Fruit fly (Drosophila melanogaster) whole organism, prepupa: ENCODE results near the gene CG8188.
A peak's percentile ranks its signal among the peaks of the same experiment; 100 is the strongest.

Source experiments
- Blimp-1 ChIP-seq: fragments of 200-800 bp; sonication (Bioruptor generic); optimal IDR thresholded peaks from 3 replicates; lab custom pipeline; 2017; ENCODE audit warnings: missing biosample characterization, missing genetic modification characterization, mild to moderate bottlenecking, moderate library complexity, missing genetic modification reagents
- CG10631 ChIP-seq: fragments of 200-800 bp; sonication (Bioruptor generic); optimal IDR thresholded peaks from 2 replicates; lab custom pipeline; 2016; ENCODE audit warnings: missing biosample characterization, missing genetic modification characterization
- CG11762 ChIP-seq: fragments of 200-800 bp; sonication (Bioruptor generic); optimal IDR thresholded peaks from 3 replicates; lab custom pipeline; 2016; ENCODE audit warnings: missing biosample characterization, missing genetic modification characterization; ENCODE audit not compliant: insufficient read depth
- CG11902 ChIP-seq: fragments of 200-800 bp; sonication (Bioruptor generic); optimal IDR thresholded peaks from 3 replicates; lab custom pipeline; 2016; ENCODE audit warnings: missing biosample characterization, missing genetic modification characterization
- CG15336 ChIP-seq: fragments of 200-800 bp; sonication (Bioruptor generic); IDR thresholded peaks from 2 replicates; pipeline ENCODE4 v1.3.6; 2022; ENCODE audit warnings: missing biosample characterization, missing genetic modification characterization
- CG1621 ChIP-seq: fragments of 200-800 bp; sonication (Bioruptor generic); optimal IDR thresholded peaks from 3 replicates; lab custom pipeline; 2018; ENCODE audit warnings: missing biosample characterization, mild to moderate bottlenecking, missing genetic modification characterization
- CG16779 ChIP-seq: fragments of 200-800 bp; sonication (Bioruptor generic); optimal IDR thresholded peaks from 3 replicates; lab custom pipeline; 2017; ENCODE audit warnings: missing biosample characterization, mild to moderate bottlenecking, missing genetic modification characterization
- CG3032 ChIP-seq: fragments of 200-800 bp; optimal IDR thresholded peaks from 2 replicates; lab custom pipeline; 2019; ENCODE audit warnings: missing biosample characterization, mild to moderate bottlenecking, missing genetic modification characterization, moderate library complexity
- CG31627 ChIP-seq: fragments of 200-800 bp; sonication (Bioruptor generic); optimal IDR thresholded peaks from 3 replicates; lab custom pipeline; 2016; ENCODE audit warnings: missing biosample characterization, missing genetic modification characterization
- CG32006 ChIP-seq: fragments of 200-800 bp; sonication (Bioruptor generic); optimal IDR thresholded peaks from 3 replicates; lab custom pipeline; 2017; ENCODE audit warnings: missing biosample characterization, mild to moderate bottlenecking, missing genetic modification characterization
- CG34406 ChIP-seq: fragments of 200-800 bp; sonication (Bioruptor generic); optimal IDR thresholded peaks from 3 replicates; lab custom pipeline; 2016; ENCODE audit warnings: missing biosample characterization, missing genetic modification characterization
- CG3919 ChIP-seq: fragments of 200-800 bp; sonication (Bioruptor generic); optimal IDR thresholded peaks from 3 replicates; lab custom pipeline; 2016; ENCODE audit warnings: missing biosample characterization, missing genetic modification characterization
- CG4318 ChIP-seq: fragments of 200-800 bp; sonication (Bioruptor generic); optimal IDR thresholded peaks from 3 replicates; lab custom pipeline; 2017; ENCODE audit warnings: missing biosample characterization, mild to moderate bottlenecking, missing genetic modification characterization
- CG6792 ChIP-seq: fragments of 200-800 bp; sonication (Bioruptor generic); optimal IDR thresholded peaks from 3 replicates; lab custom pipeline; 2016; ENCODE audit warnings: missing biosample characterization, missing genetic modification characterization
- CG6854 ChIP-seq: fragments of 200-800 bp; sonication (Bioruptor generic); optimal IDR thresholded peaks from 2 replicates; lab custom pipeline; 2017; ENCODE audit warnings: missing biosample characterization, mild to moderate bottlenecking, missing genetic modification characterization
- CG7368 ChIP-seq: fragments of 200-800 bp; sonication (Bioruptor generic); optimal IDR thresholded peaks from 3 replicates; lab custom pipeline; 2016; ENCODE audit warnings: missing biosample characterization, missing genetic modification characterization
- CG8119 ChIP-seq: fragments of 200-800 bp; sonication (Bioruptor generic); IDR thresholded peaks from 3 replicates; pipeline ENCODE4 v1.3.6; 2022; ENCODE audit warnings: missing biosample characterization, missing genetic modification characterization
- CG8632 ChIP-seq: fragments of 200-800 bp; sonication (Bioruptor generic); optimal IDR thresholded peaks from 3 replicates; lab custom pipeline; 2016; ENCODE audit warnings: missing biosample characterization, missing genetic modification characterization
- Eip75B ChIP-seq: fragments of 200-800 bp; sonication (Bioruptor generic); optimal IDR thresholded peaks from 3 replicates; lab custom pipeline; 2016; ENCODE audit warnings: missing biosample characterization, missing genetic modification characterization
- Eip78C ChIP-seq: fragments of 200-800 bp; sonication (Bioruptor generic); peaks from one replicate; lab custom pipeline; 2016; ENCODE audit warnings: missing biosample characterization, missing genetic modification characterization
- Eip93F ChIP-seq: fragments of 200-800 bp; sonication (Bioruptor generic); optimal IDR thresholded peaks from 2 replicates; lab custom pipeline; 2016; ENCODE audit warnings: missing biosample characterization, mild to moderate bottlenecking, missing genetic modification characterization
- Ets21C ChIP-seq: fragments of 200-800 bp; sonication (Bioruptor generic); optimal IDR thresholded peaks from 3 replicates; lab custom pipeline; 2016; ENCODE audit warnings: missing biosample characterization, missing genetic modification characterization
- Gug ChIP-seq: fragments of 200-800 bp; sonication (Bioruptor generic); IDR thresholded peaks from 2 replicates; pipeline ENCODE4 v1.3.6; 2022; ENCODE audit warnings: missing biosample characterization, missing genetic modification characterization
- Hr39 ChIP-seq: fragments of 200-800 bp; sonication (Bioruptor generic); optimal IDR thresholded peaks from 2 replicates; lab custom pipeline; 2016; ENCODE audit warnings: missing biosample characterization, missing genetic modification characterization
- Hr4 ChIP-seq: fragments of 200-800 bp; sonication (Bioruptor generic); optimal IDR thresholded peaks from 3 replicates; lab custom pipeline; 2016; ENCODE audit warnings: missing biosample characterization, missing genetic modification characterization
- Lpt ChIP-seq: fragments of 200-800 bp; sonication (Bioruptor generic); optimal IDR thresholded peaks from 3 replicates; lab custom pipeline; 2016; ENCODE audit warnings: missing biosample characterization, missing genetic modification characterization
- Met ChIP-seq: fragments of 200-800 bp; sonication (Bioruptor generic); optimal IDR thresholded peaks from 3 replicates; lab custom pipeline; 2016; ENCODE audit warnings: missing biosample characterization, missing genetic modification characterization
- OdsH ChIP-seq: fragments of 200-800 bp; sonication (Bioruptor generic); optimal IDR thresholded peaks from 3 replicates; lab custom pipeline; 2016; ENCODE audit warnings: missing biosample characterization, missing genetic modification characterization
- Sox102F ChIP-seq: fragments of 200-800 bp; sonication (Bioruptor generic); optimal IDR thresholded peaks from 2 replicates; lab custom pipeline; 2016; ENCODE audit warnings: missing biosample characterization, mild to moderate bottlenecking, missing genetic modification characterization
- Sox14 ChIP-seq: fragments of 200-800 bp; sonication (Bioruptor generic); optimal IDR thresholded peaks from 3 replicates; lab custom pipeline; 2016; ENCODE audit warnings: missing biosample characterization, missing genetic modification characterization
- Sox15 ChIP-seq: fragments of 200-800 bp; sonication (Bioruptor generic); optimal IDR thresholded peaks from 3 replicates; lab custom pipeline; 2016; ENCODE audit warnings: missing biosample characterization, missing genetic modification characterization
- achi ChIP-seq: fragments of 200-800 bp; sonication (Bioruptor generic); optimal IDR thresholded peaks from 3 replicates; lab custom pipeline; 2016; ENCODE audit warnings: missing biosample characterization, missing genetic modification characterization
- acj6 ChIP-seq: fragments of 200-800 bp; sonication (Bioruptor generic); optimal IDR thresholded peaks from 3 replicates; lab custom pipeline; 2016; ENCODE audit warnings: missing biosample characterization, missing genetic modification characterization
- cyc ChIP-seq: fragments of 200-800 bp; sonication (Bioruptor generic); optimal IDR thresholded peaks from 3 replicates; lab custom pipeline; 2016; ENCODE audit warnings: missing biosample characterization, missing genetic modification characterization
- dsx ChIP-seq: fragments of 200-800 bp; optimal IDR thresholded peaks from 3 replicates; lab custom pipeline; 2019; ENCODE audit warnings: missing biosample characterization, mild to moderate bottlenecking, missing genetic modification characterization, moderate library complexity; ENCODE audit not compliant: poor library complexity, severe bottlenecking
- eg ChIP-seq: fragments of 200-800 bp; sonication (Bioruptor generic); IDR thresholded peaks from 3 replicates; pipeline ENCODE4 v1.3.6; 2022; ENCODE audit warnings: missing biosample characterization, missing genetic modification characterization
- esn ChIP-seq: fragments of 200-800 bp; sonication (Bioruptor generic); optimal IDR thresholded peaks from 2 replicates; lab custom pipeline; 2016; ENCODE audit warnings: missing biosample characterization, mild to moderate bottlenecking, missing genetic modification characterization, moderate library complexity
- fd59A ChIP-seq: fragments of 200-800 bp; sonication (Bioruptor generic); optimal IDR thresholded peaks from 2 replicates; lab custom pipeline; 2017; ENCODE audit warnings: missing biosample characterization, mild to moderate bottlenecking, missing genetic modification characterization, missing genetic modification reagents
- fd85E ChIP-seq: fragments of 200-800 bp; sonication (Bioruptor generic); optimal IDR thresholded peaks from 3 replicates; lab custom pipeline; 2016; ENCODE audit warnings: missing biosample characterization, missing genetic modification characterization
- fkh ChIP-seq: fragments of 200-800 bp; sonication (Bioruptor generic); optimal IDR thresholded peaks from 3 replicates; lab custom pipeline; 2017; ENCODE audit warnings: missing biosample characterization, mild to moderate bottlenecking, missing genetic modification characterization, moderate library complexity
- lz ChIP-seq: fragments of 200-800 bp; sonication (Bioruptor generic); optimal IDR thresholded peaks from 3 replicates; lab custom pipeline; 2016; ENCODE audit warnings: missing biosample characterization, missing genetic modification characterization
- net ChIP-seq: fragments of 200-800 bp; sonication (Bioruptor generic); optimal IDR thresholded peaks from 3 replicates; lab custom pipeline; 2016; ENCODE audit warnings: missing biosample characterization, missing genetic modification characterization
- pdm3 ChIP-seq: fragments of 200-800 bp; sonication (Bioruptor generic); optimal IDR thresholded peaks from 3 replicates; lab custom pipeline; 2016; ENCODE audit warnings: missing biosample characterization, missing genetic modification characterization
- salr ChIP-seq, 2 experiments: fragments of 200-800 bp; sonication (Bioruptor generic); optimal IDR thresholded peaks; 3 replicates each; lab custom pipeline; 2016 to 2018; ENCODE audit warnings: missing biosample characterization in 2 of 2, missing genetic modification characterization in 2 of 2, mild to moderate bottlenecking in 1 of 2
- spab ChIP-seq: fragments of 200-800 bp; sonication (Bioruptor generic); optimal IDR thresholded peaks from 2 replicates; lab custom pipeline; 2017; ENCODE audit warnings: missing biosample characterization, mild to moderate bottlenecking, missing genetic modification characterization, missing genetic modification reagents
- svp ChIP-seq: fragments of 200-800 bp; sonication (Bioruptor generic); peaks from one replicate; lab custom pipeline; 2016; ENCODE audit warnings: missing biosample characterization, missing genetic modification characterization
- topi ChIP-seq: fragments of 200-800 bp; sonication (Bioruptor generic); optimal IDR thresholded peaks from 3 replicates; lab custom pipeline; 2016; ENCODE audit warnings: missing biosample characterization, missing genetic modification characterization

Gene CG8188

dm6 chrX:17732076-17732475 is 29.3 kb upstream of the CG8188 start (continued):
- no peak for TF ChIP-seq CG8119 (GFP tag; lab: Robert Waterston, UW)
- TF ChIP-seq CG34406 (GFP tag; lab: Kevin White, UChicago): no peak
- no peak for TF ChIP-seq Eip75B (GFP tag; lab: Kevin White, UChicago)
- no peak for TF ChIP-seq acj6 (GFP tag; lab: Kevin White, UChicago)
- TF ChIP-seq Eip78C (GFP tag; lab: Kevin White, UChicago): peak; percentile 7
- no peak for TF ChIP-seq CG11762 (GFP tag; lab: Kevin White, UChicago)
- no peak for TF ChIP-seq CG11902 (GFP tag; lab: Kevin White, UChicago)
- TF ChIP-seq lz (GFP tag; lab: Kevin White, UChicago): no peak
- TF ChIP-seq CG3032 (tag; lab: Kevin White, UChicago): no peak
- peak; percentile 6 for TF ChIP-seq Sox14 (GFP tag; lab: Kevin White, UChicago)
- TF ChIP-seq CG32006 (GFP tag; lab: Kevin White, UChicago): no peak
- TF ChIP-seq salr (GFP tag; optimal IDR thresholded peaks at IDR 0.05; lab: Kevin White, UChicago): no peak
- TF ChIP-seq Blimp-1 (GFP tag; lab: Kevin White, UChicago): peak; percentile 26
- no peak for TF ChIP-seq Gug (GFP tag; lab: Robert Waterston, UW)
- TF ChIP-seq Eip93F (GFP tag; lab: Kevin White, UChicago): peak; percentile 66
- TF ChIP-seq OdsH (GFP tag; lab: Kevin White, UChicago): no peak
- peak; percentile 47 for TF ChIP-seq svp (GFP tag; lab: Kevin White, UChicago)
- peak; percentile 81 for TF ChIP-seq CG6854 (GFP tag; lab: Kevin White, UChicago)
- TF ChIP-seq cyc: no peak
- no peak for TF ChIP-seq eg (GFP tag; lab: Robert Waterston, UW)

- TF ChIP-seq CG11902 (GFP tag; lab: Kevin White, UChicago) (no peak), Hr39 (GFP tag; lab: Kevin White, UChicago) (no peak), net (no peak), achi (GFP tag; lab: Kevin White, UChicago) (peak; percentile 5), Sox15 (GFP tag; lab: Kevin White, UChicago) (no peak), esn (no peak), pdm3 (GFP tag; lab: Kevin White, UChicago) (no peak), Gug (GFP tag; lab: Robert Waterston, UW) (peak; percentile 23; the same call in 1 of the 2 replicates), CG15336 (GFP tag; lab: Robert Waterston, UW) (0 out of 2 replicates have a peak, but pooled peaks have one; percentile 8), cyc (no peak), CG4318 (GFP tag; lab: Kevin White, UChicago) (no peak), CG7368 (GFP tag; lab: Kevin White, UChicago) (no peak), topi (no peak), CG11762 (GFP tag; lab: Kevin White, UChicago) (no peak), CG8632 (GFP tag; lab: Kevin White, UChicago) (no peak), fd59A (GFP tag; lab: Kevin White, UChicago) (no peak), spab (GFP tag; lab: Kevin White, UChicago) (peak; percentile 12), Blimp-1 (GFP tag; lab: Kevin White, UChicago) (no peak), Hr4 (peak; percentile 15), Met (GFP tag; lab: Kevin White, UChicago) (no peak), fkh (GFP tag; lab: Kevin White, UChicago) (no peak), dsx (peak; percentile 86), fd85E (GFP tag; lab: Kevin White, UChicago) (no peak), eg (GFP tag; lab: Robert Waterston, UW) (peak; percentile 28; the same call in 1 of the 3 replicates), CG16779 (no peak), CG32006 (GFP tag; lab: Kevin White, UChicago) (peak; percentile 29), CG31627 (no peak), lz (GFP tag; lab: Kevin White, UChicago) (no peak), Ets21C (no peak), OdsH (GFP tag; lab: Kevin White, UChicago) (no peak), svp (GFP tag; lab: Kevin White, UChicago) (no peak), Sox14 (GFP tag; lab: Kevin White, UChicago) (no peak), Sox102F (GFP tag; lab: Kevin White, UChicago) (no peak), CG6854 (GFP tag; lab: Kevin White, UChicago) (no peak), acj6 (GFP tag; lab: Kevin White, UChicago) (no peak), CG6792 (GFP tag; lab: Kevin White, UChicago) (no peak), CG3919 (GFP tag; lab: Kevin White, UChicago) (no peak), CG8119 (GFP tag; lab: Robert Waterston, UW) (0 out of 3 replicates have a peak, but pooled peaks have one; percentile 27), CG1621 (tag; lab: Kevin White, UChicago) (no peak), CG34406 (GFP tag; lab: Kevin White, UChicago) (no peak), Eip75B (GFP tag; lab: Kevin White, UChicago) (no peak), CG10631 (no peak), CG3032 (tag; lab: Kevin White, UChicago) (no peak), Lpt (GFP tag; lab: Kevin White, UChicago) (no peak)
These were observed 25.5 kb upstream of the CG8188 start for dm6 chrX:17728338-17728737.
